Fruit fly (Drosophila melanogaster): ENCODE results near the gene Srlp.

Srlp gene

dm6 chr3R:12456370-12456940, 22.6 kb downstream of the Srlp start, which contains the start of gene trus (continued):
- TF ChIP-seq Lpt (GFP tag; optimal IDR thresholded peaks at IDR 0.05) (no peak), ken (GFP tag; IDR thresholded peaks at IDR 0.05) (no peak), tgo (GFP tag; IDR thresholded peaks at IDR 0.05) (no peak), Doc3 (GFP tag; IDR thresholded peaks at IDR 0.05; ENCODE audit: partially characterized antibody) (peak; percentile 88), dm (GFP tag; optimal IDR thresholded peaks at IDR 0.05) (peak; percentile 11), CG13287 (GFP tag; IDR thresholded peaks at IDR 0.05; ENCODE audit: partially characterized antibody) (peak; percentile 95), CG31365 (tag; optimal IDR thresholded peaks at IDR 0.05) (no peak), CG7963 (GFP tag; IDR thresholded peaks at IDR 0.05; ENCODE audit: partially characterized antibody) (peak; percentile 62; the same call in 2 of the 3 replicates), pzg (GFP tag; optimal IDR thresholded peaks at IDR 0.05) (peak; percentile 70), Camta (GFP tag; optimal IDR thresholded peaks at IDR 0.05) (no peak), nom (GFP tag; optimal IDR thresholded peaks at IDR 0.05) (no peak), vnd (GFP tag; IDR thresholded peaks at IDR 0.05; ENCODE audit: partially characterized antibody) (peak; percentile 76), HLH4C (GFP tag; IDR thresholded peaks at IDR 0.05; ENCODE audit: partially characterized antibody) (peak; percentile 87), CG11560 (tag; IDR thresholded peaks at IDR 0.05) (peak; percentile 94), Chrac-16 (GFP tag; optimal IDR thresholded peaks at IDR 0.05) (no peak), CG34376 (GFP tag; optimal IDR thresholded peaks at IDR 0.05) (no peak), H15 (GFP tag; IDR thresholded peaks at IDR 0.05) (no peak), hb (GFP tag; IDR thresholded peaks at IDR 0.05; ENCODE audit: partially characterized antibody) (peak; percentile 70; the same call in 2 of the 3 replicates), schlank (tag; optimal IDR thresholded peaks at IDR 0.05) (no peak), corto (GFP tag; optimal IDR thresholded peaks at IDR 0.05) (no peak), h (optimal IDR thresholded peaks at IDR 0.05) (no peak), Dll (GFP tag; IDR thresholded peaks at IDR 0.05; ENCODE audit: partially characterized antibody) (peak; percentile 92), Oaz (GFP tag; IDR thresholded peaks at IDR 0.05) (no peak), gsb-n (tag; optimal IDR thresholded peaks at IDR 0.05) (no peak), jigr1 (GFP tag; IDR thresholded peaks at IDR 0.05) (no peak), CG6791 (GFP tag; IDR thresholded peaks at IDR 0.05; ENCODE audit: partially characterized antibody) (peak; percentile 86), CG34224 (GFP tag; IDR thresholded peaks at IDR 0.05; ENCODE audit: partially characterized antibody) (peak; percentile 92), CG30431 (GFP tag; optimal IDR thresholded peaks at IDR 0.05) (no peak), CG34422 (GFP tag; IDR thresholded peaks at IDR 0.05) (no peak), CG16815 (GFP tag; optimal IDR thresholded peaks at IDR 0.05) (no peak), CG8089 (GFP tag; optimal IDR thresholded peaks at IDR 0.05) (no peak), CG7928 (GFP tag; optimal IDR thresholded peaks at IDR 0.05) (no peak), B-H2 (GFP tag; optimal IDR thresholded peaks at IDR 0.05) (peak; percentile 11), ranshi (GFP tag; IDR thresholded peaks at IDR 0.05) (no peak), CG12391 (tag; optimal IDR thresholded peaks at IDR 0.05) (no peak), CG17186 (GFP tag; optimal IDR thresholded peaks at IDR 0.05) (peak; percentile 25), hbn (GFP tag; IDR thresholded peaks at IDR 0.05; ENCODE audit: partially characterized antibody) (peak; percentile 91), ind (GFP tag; optimal IDR thresholded peaks at IDR 0.05) (no peak), ssp (GFP tag; IDR thresholded peaks at IDR 0.05) (no peak), CG10543 (GFP tag; optimal IDR thresholded peaks at IDR 0.05) (no peak), chif (GFP tag; optimal IDR thresholded peaks at IDR 0.05) (no peak), MBD-R2 (GFP tag; IDR thresholded peaks at IDR 0.05) (peak; percentile 75), Gsc (GFP tag; IDR thresholded peaks at IDR 0.05) (no peak), CG14050 (GFP tag; IDR thresholded peaks at IDR 0.05) (no peak), Hmx (GFP tag; optimal IDR thresholded peaks at IDR 0.05) (no peak), crp (GFP tag; optimal IDR thresholded peaks at IDR 0.05) (peak in 1 of 2 experiments; percentile 42), Rfx (GFP tag; IDR thresholded peaks at IDR 0.05) (no peak), ro (GFP tag; IDR thresholded peaks at IDR 0.05) (no peak), rib (GFP tag; IDR thresholded peaks at IDR 0.05) (0 out of 2 replicates have a peak, but pooled peaks have one; percentile 8), CG18599 (GFP tag; optimal IDR thresholded peaks at IDR 0.05) (no peak)
